Fruit fly (Drosophila melanogaster) whole organism: ENCODE results near the gene Rcd7.

Experiments
- CG8478 ChIP-seq: fragments of >200 bp; optimal IDR thresholded peaks from 2 replicates; lab custom pipeline; 2018; ENCODE audit warnings: inconsistent platforms
- Dll ChIP-seq: fragments of >200 bp; optimal IDR thresholded peaks from 2 replicates; lab custom pipeline; 2017
- usp ChIP-seq: fragments of >200 bp; optimal IDR thresholded peaks from 2 replicates; lab custom pipeline; 2017; ENCODE audit warnings: missing biosample characterization, missing genetic modification characterization, mixed read lengths

DNA sequence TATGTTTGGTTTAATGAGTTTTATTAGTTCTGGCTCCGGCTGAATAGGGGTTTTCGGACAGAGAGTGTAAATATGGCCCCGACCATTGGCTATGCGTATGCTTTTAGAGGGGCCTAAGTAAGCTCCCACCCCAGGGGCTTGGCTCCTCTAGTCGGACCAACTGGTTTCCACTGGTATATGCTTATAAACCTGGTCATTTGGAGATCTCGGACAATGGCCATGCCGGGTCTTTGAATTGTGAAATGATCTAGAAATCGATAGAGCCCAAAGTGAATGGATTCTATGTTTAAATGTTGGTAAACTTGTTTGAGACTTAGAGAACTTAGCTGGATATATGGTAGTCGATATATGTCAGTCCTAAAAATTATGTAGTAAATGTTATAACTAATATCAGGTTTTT lies 13.8 kb downstream of the Rcd7 start:
- TF ChIP-seq CG8478 (no peak), Dll (lab: Kevin White, UChicago) (no peak), usp (GFP tag; lab: Kevin White, UChicago) (no peak)
